Fruit fly (Drosophila melanogaster) whole organism, embryonic: ENCODE data around the gene CG43333.

Experiments used
- CG10431 ChIP-seq: fragments of 200-800 bp; sonication (Bioruptor generic); optimal IDR thresholded peaks from 3 replicates; lab custom pipeline; 2018; ENCODE audit warnings: missing biosample characterization, mild to moderate bottlenecking, missing genetic modification characterization
- CG10979 ChIP-seq: fragments of 200-800 bp; sonication (Bioruptor generic); optimal IDR thresholded peaks from 2 replicates; lab custom pipeline; 2018; ENCODE audit warnings: missing biosample characterization, mild to moderate bottlenecking, missing genetic modification characterization, moderate library complexity
- CG11093 ChIP-seq: fragments of 200-800 bp; sonication (Bioruptor generic); IDR thresholded peaks from 3 replicates; pipeline ENCODE4 v1.3.6; 2022; ENCODE audit warnings: missing biosample characterization, missing genetic modification characterization
- CG11456 ChIP-seq: fragments of 200-800 bp; sonication (Bioruptor generic); IDR thresholded peaks from 3 replicates; pipeline ENCODE4 v1.3.6; 2022; ENCODE audit warnings: missing biosample characterization, missing genetic modification characterization
- CG12104 ChIP-seq: fragments of 200-800 bp; sonication (Bioruptor generic); optimal IDR thresholded peaks from 3 replicates; lab custom pipeline; 2016; ENCODE audit warnings: missing biosample characterization, missing genetic modification characterization
- CG12744 ChIP-seq: fragments of 200-800 bp; sonication (Bioruptor generic); optimal IDR thresholded peaks from 2 replicates; lab custom pipeline; 2016; ENCODE audit warnings: missing biosample characterization, missing genetic modification characterization
- CG13123 ChIP-seq: fragments of 200-800 bp; sonication (Bioruptor generic); optimal IDR thresholded peaks from 2 replicates; lab custom pipeline; 2016; ENCODE audit warnings: missing biosample characterization, missing genetic modification characterization
- CG13287 ChIP-seq: fragments of 200-800 bp; sonication (Bioruptor generic); IDR thresholded peaks from 2 replicates; pipeline ENCODE4 v1.3.6; 2022; ENCODE audit warnings: missing biosample characterization, missing genetic modification characterization; ENCODE audit not compliant: partially characterized antibody
- CG13894 ChIP-seq: fragments of 200-800 bp; sonication (Bioruptor generic); optimal IDR thresholded peaks from 3 replicates; lab custom pipeline; 2018; ENCODE audit warnings: missing biosample characterization, mild to moderate bottlenecking, missing genetic modification characterization, moderate library complexity
- CG15514 ChIP-seq: fragments of 200-800 bp; sonication (Bioruptor generic); optimal IDR thresholded peaks from 3 replicates; lab custom pipeline; 2017; ENCODE audit warnings: missing biosample characterization, missing genetic modification characterization, mild to moderate bottlenecking, moderate library complexity, missing genetic modification reagents
- CG16815 ChIP-seq: fragments of 200-800 bp; sonication (Bioruptor generic); optimal IDR thresholded peaks from 3 replicates; lab custom pipeline; 2017; ENCODE audit warnings: missing biosample characterization, mild to moderate bottlenecking, missing genetic modification characterization
- CG17328 ChIP-seq: fragments of 200-800 bp; sonication (Bioruptor generic); IDR thresholded peaks from 2 replicates; pipeline ENCODE4 v1.3.6; 2022; ENCODE audit warnings: missing biosample characterization, missing genetic modification characterization
- CG17359 ChIP-seq: fragments of 200-800 bp; sonication (Bioruptor generic); optimal IDR thresholded peaks from 3 replicates; lab custom pipeline; 2018; ENCODE audit warnings: missing biosample characterization, mild to moderate bottlenecking, missing genetic modification characterization, moderate library complexity
- CG17385 ChIP-seq: fragments of 200-800 bp; sonication (Bioruptor generic); optimal IDR thresholded peaks from 3 replicates; lab custom pipeline; 2018; ENCODE audit warnings: missing biosample characterization, mild to moderate bottlenecking, missing genetic modification characterization
- CG18476 ChIP-seq: fragments of 200-800 bp; sonication (Bioruptor generic); optimal IDR thresholded peaks from 2 replicates; lab custom pipeline; 2016; ENCODE audit warnings: missing biosample characterization, mild to moderate bottlenecking, missing genetic modification characterization
- CG2199 ChIP-seq: fragments of 200-800 bp; sonication (Bioruptor generic); IDR thresholded peaks from 3 replicates; pipeline ENCODE4 v1.3.6; 2022; ENCODE audit warnings: missing biosample characterization, missing genetic modification characterization
- CG2202 ChIP-seq: fragments of 200-800 bp; sonication (Bioruptor generic); optimal IDR thresholded peaks from 2 replicates; lab custom pipeline; 2018; ENCODE audit warnings: missing biosample characterization, mild to moderate bottlenecking, missing genetic modification characterization
- CG2875 ChIP-seq: fragments of 200-800 bp; sonication (Bioruptor generic); optimal IDR thresholded peaks from 2 replicates; lab custom pipeline; 2017; ENCODE audit warnings: missing biosample characterization, mild to moderate bottlenecking, missing genetic modification characterization, missing genetic modification reagents
- CG2889 ChIP-seq: fragments of 200-800 bp; sonication (Bioruptor generic); IDR thresholded peaks from 3 replicates; pipeline ENCODE4 v1.3.6; 2022; ENCODE audit warnings: missing biosample characterization, missing genetic modification characterization
- CG32532 ChIP-seq: fragments of 200-800 bp; sonication (Bioruptor generic); IDR thresholded peaks from 2 replicates; pipeline ENCODE4 v1.3.6; 2022; ENCODE audit warnings: missing biosample characterization, missing genetic modification characterization
- CG4424 ChIP-seq: fragments of 200-800 bp; sonication (Bioruptor generic); optimal IDR thresholded peaks from 3 replicates; lab custom pipeline; 2016; ENCODE audit warnings: missing biosample characterization, missing genetic modification characterization
- CG4820 ChIP-seq: fragments of 200-800 bp; sonication (Bioruptor generic); optimal IDR thresholded peaks from 3 replicates; lab custom pipeline; 2016; ENCODE audit warnings: missing biosample characterization, missing genetic modification characterization
- CG5180 ChIP-seq: fragments of 200-800 bp; sonication (Bioruptor generic); optimal IDR thresholded peaks from 3 replicates; lab custom pipeline; 2017; ENCODE audit warnings: missing biosample characterization, missing genetic modification characterization, mild to moderate bottlenecking, moderate library complexity, missing genetic modification reagents
- CG6254 ChIP-seq: fragments of 200-800 bp; sonication (Bioruptor generic); optimal IDR thresholded peaks from 3 replicates; lab custom pipeline; 2017; ENCODE audit warnings: mild to moderate bottlenecking, missing biosample characterization, missing genetic modification reagents, missing genetic modification characterization
- CG6272 ChIP-seq: fragments of 200-800 bp; sonication (Bioruptor generic); IDR thresholded peaks from 2 replicates; pipeline ENCODE4 v1.3.6; 2022; ENCODE audit warnings: missing biosample characterization, missing genetic modification characterization
- CG7839 ChIP-seq: fragments of 200-800 bp; sonication (Bioruptor generic); optimal IDR thresholded peaks from 3 replicates; lab custom pipeline; 2018; ENCODE audit warnings: missing biosample characterization, mild to moderate bottlenecking, missing genetic modification characterization, moderate library complexity
- CG7963 ChIP-seq: fragments of 200-800 bp; sonication (Bioruptor generic); IDR thresholded peaks from 3 replicates; pipeline ENCODE4 v1.3.6; 2022; ENCODE audit warnings: missing biosample characterization, missing genetic modification characterization; ENCODE audit not compliant: partially characterized antibody
- CG9437 ChIP-seq: fragments of 200-800 bp; sonication (Bioruptor generic); optimal IDR thresholded peaks from 2 replicates; lab custom pipeline; 2018; ENCODE audit warnings: missing biosample characterization, mild to moderate bottlenecking, missing genetic modification characterization
- D19A ChIP-seq: fragments of 200-800 bp; optimal IDR thresholded peaks from 3 replicates; lab custom pipeline; 2019; ENCODE audit warnings: missing biosample characterization, mild to moderate bottlenecking, missing genetic modification characterization, moderate library complexity
- Dip2 ChIP-seq: fragments of 200-800 bp; sonication (Bioruptor generic); IDR thresholded peaks from 2 replicates; pipeline ENCODE4 v1.3.6; 2022; ENCODE audit warnings: missing biosample characterization, missing genetic modification characterization
- Dll ChIP-seq: fragments of 200-800 bp; sonication (Bioruptor generic); IDR thresholded peaks from 4 replicates; pipeline ENCODE4 v1.3.6; 2022; ENCODE audit warnings: missing biosample characterization, missing genetic modification characterization; ENCODE audit not compliant: partially characterized antibody
- Hsf ChIP-seq: fragments of 200-800 bp; sonication (Bioruptor generic); optimal IDR thresholded peaks from 3 replicates; lab custom pipeline; 2016; ENCODE audit warnings: missing biosample characterization, missing genetic modification characterization
- Kr ChIP-seq: fragments of 200-800 bp; sonication (Bioruptor generic); optimal IDR thresholded peaks from 2 replicates; lab custom pipeline; 2017; ENCODE audit warnings: missing biosample characterization, mild to moderate bottlenecking, missing genetic modification characterization
- Lhr ChIP-seq: fragments of 200-800 bp; sonication (Bioruptor generic); optimal IDR thresholded peaks from 3 replicates; lab custom pipeline; 2017; ENCODE audit warnings: mild to moderate bottlenecking, missing biosample characterization, missing genetic modification reagents, missing genetic modification characterization
- Lpt ChIP-seq: fragments of >200 bp; optimal IDR thresholded peaks from 2 replicates; lab custom pipeline; 2018; ENCODE audit warnings: missing biosample characterization, missing genetic modification characterization
- Sox102F ChIP-seq: fragments of 200-800 bp; sonication (Bioruptor generic); optimal IDR thresholded peaks from 2 replicates; lab custom pipeline; 2018; ENCODE audit warnings: missing biosample characterization, mild to moderate bottlenecking, missing genetic modification characterization, moderate library complexity
- Xbp1 ChIP-seq: fragments of 200-800 bp; sonication (Bioruptor generic); optimal IDR thresholded peaks from 3 replicates; lab custom pipeline; 2016; ENCODE audit warnings: missing biosample characterization, mild to moderate bottlenecking, missing genetic modification characterization
- ac ChIP-seq: fragments of 200-800 bp; sonication (Bioruptor generic); optimal IDR thresholded peaks from 3 replicates; lab custom pipeline; 2017; ENCODE audit warnings: missing biosample characterization, mild to moderate bottlenecking, missing genetic modification characterization
- al ChIP-seq: fragments of 200-800 bp; sonication (Bioruptor generic); IDR thresholded peaks from 2 replicates; pipeline ENCODE4 v1.3.6; 2022; ENCODE audit warnings: missing biosample characterization, missing genetic modification characterization
- bsh ChIP-seq, 2 experiments: fragments of 200-800 bp; sonication (Bioruptor generic); optimal IDR thresholded peaks; 2 replicates each; lab custom pipeline; 2017 to 2018; ENCODE audit warnings: mild to moderate bottlenecking in 2 of 2, missing biosample characterization in 2 of 2, missing genetic modification characterization in 2 of 2, moderate library complexity in 1 of 2
- chif ChIP-seq, 2 experiments: fragments of 200-800 bp; sonication (Bioruptor generic); optimal IDR thresholded peaks; 3 replicates each; lab custom pipeline; 2016; ENCODE audit warnings: missing biosample characterization in 2 of 2, missing genetic modification characterization in 2 of 2
- croc ChIP-seq: fragments of 200-800 bp; sonication (Bioruptor generic); conservative IDR thresholded peaks from 3 replicates; pipeline ENCODE4 v1.3.6; 2022; ENCODE audit warnings: missing biosample characterization, missing genetic modification characterization
- fru ChIP-seq: fragments of >200 bp; optimal IDR thresholded peaks from 2 replicates; lab custom pipeline; 2017
- hkb ChIP-seq, 2 experiments: fragments of 200-800 bp in 1 of 2; fragments of >200 bp in 1 of 2; sonication (Bioruptor generic) in 1 of 2; IDR thresholded peaks in 1 of 2; optimal IDR thresholded peaks in 1 of 2; 2 replicates each; pipeline versions ENCODE4 v1.3.6 to Lab custom; 2017 to 2022; ENCODE audit warnings: missing biosample characterization in 1 of 2, missing genetic modification characterization in 1 of 2
- lmd ChIP-seq: fragments of 200-800 bp; sonication (Bioruptor generic); IDR thresholded peaks from 2 replicates; pipeline ENCODE4 v1.3.6; 2022; ENCODE audit warnings: missing biosample characterization, missing genetic modification characterization
- nmo ChIP-seq: fragments of 200-800 bp; sonication (Bioruptor generic); optimal IDR thresholded peaks from 2 replicates; lab custom pipeline; 2018; ENCODE audit warnings: missing biosample characterization, mild to moderate bottlenecking, missing genetic modification characterization, moderate library complexity
- schlank ChIP-seq: fragments of 200-800 bp; sonication (Bioruptor generic); optimal IDR thresholded peaks from 2 replicates; lab custom pipeline; 2018; ENCODE audit warnings: missing biosample characterization, mild to moderate bottlenecking, missing genetic modification characterization
- sens ChIP-seq: fragments of 200-800 bp; sonication (Bioruptor generic); peaks from one replicate; lab custom pipeline; 2016; ENCODE audit warnings: missing biosample characterization, missing genetic modification characterization
- wdn ChIP-seq: fragments of 200-800 bp; sonication (Bioruptor generic); IDR thresholded peaks from 2 replicates; pipeline ENCODE4 v1.3.6; 2022; ENCODE audit warnings: missing biosample characterization, missing genetic modification characterization
- zen ChIP-seq: fragments of 200-800 bp; sonication (Bioruptor generic); optimal IDR thresholded peaks from 3 replicates; lab custom pipeline; 2018; ENCODE audit warnings: missing biosample characterization, mild to moderate bottlenecking, missing genetic modification characterization, moderate library complexity

Gene CG43333

DNA sequence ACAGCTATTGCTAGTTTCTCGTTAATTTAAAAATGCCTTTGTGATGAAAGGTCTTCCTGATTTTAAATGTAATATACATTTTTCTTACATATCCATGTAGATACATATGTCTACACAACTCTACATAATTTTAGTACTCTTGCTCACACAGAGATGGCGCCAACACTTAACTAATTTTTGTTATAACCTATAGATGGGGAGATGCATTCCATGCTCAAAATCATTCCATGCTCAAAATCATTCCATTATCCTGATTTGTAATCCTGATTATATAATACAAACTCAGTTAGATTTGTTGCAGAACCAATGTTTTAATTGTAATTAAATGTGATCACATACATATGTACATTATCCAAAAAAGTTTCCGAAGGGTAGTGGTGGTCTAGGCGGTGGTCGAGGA is 19.6 kb downstream of the CG43333 start (continued):
- TF ChIP-seq CG13287 (GFP tag; lab: Robert Waterston, UW), result peak; percentile 13; the same call in 1 of the 2 replicates
- 0 out of 2 replicates have a peak, but pooled peaks have one; percentile 4 for TF ChIP-seq lmd (GFP tag; lab: Robert Waterston, UW)
- TF ChIP-seq ac, result no peak
- peak; percentile 60 for TF ChIP-seq sens (GFP tag; lab: Kevin White, UChicago)
- peak; percentile 19 for TF ChIP-seq CG12744 (GFP tag; lab: Kevin White, UChicago)
- TF ChIP-seq zen (tag; lab: Kevin White, UChicago), result peak; percentile 60
- TF ChIP-seq CG11093, result no peak
- TF ChIP-seq Dip2, result peak; percentile 97
- no peak for TF ChIP-seq Dll (GFP tag; lab: Robert Waterston, UW)
- TF ChIP-seq CG4424, result peak; percentile 26
- peak; percentile 77; the same call in 1 of the 3 replicates for TF ChIP-seq CG2199 (GFP tag; lab: Robert Waterston, UW)
- TF ChIP-seq CG13894, result peak; percentile 18
- no peak for TF ChIP-seq CG15514 (GFP tag; lab: Kevin White, UChicago)
- no peak for TF ChIP-seq CG7839 (tag; lab: Kevin White, UChicago)
- 0 out of 2 replicates have a peak, but pooled peaks have one; percentile 14 for TF ChIP-seq wdn (GFP tag; lab: Robert Waterston, UW)
- peak; percentile 13 for TF ChIP-seq CG4820 (GFP tag; lab: Kevin White, UChicago)
- TF ChIP-seq schlank (tag; lab: Kevin White, UChicago), result no peak
- peak; percentile 22 for TF ChIP-seq D19A (tag; lab: Kevin White, UChicago)
- TF ChIP-seq hkb (optimal IDR thresholded peaks at IDR 0.05; lab: Kevin White, UChicago), result no peak
- no peak for TF ChIP-seq hkb (GFP tag; IDR thresholded peaks at IDR 0.05; lab: Robert Waterston, UW)
- 0 out of 3 replicates have a peak, but pooled peaks have one; percentile 15 for TF ChIP-seq CG2889 (GFP tag; lab: Robert Waterston, UW)
- peak; percentile 34 for TF ChIP-seq CG17359
- TF ChIP-seq CG2202 (tag; lab: Kevin White, UChicago), result no peak
- no peak for TF ChIP-seq Lpt (GFP tag; lab: Kevin White, UChicago)
- no peak for TF ChIP-seq fru (lab: Kevin White, UChicago)
- peak in 1 of 2 experiments; percentile 59 for TF ChIP-seq chif (GFP tag; optimal IDR thresholded peaks at IDR 0.05; lab: Kevin White, UChicago)
- TF ChIP-seq CG18476 (GFP tag; lab: Kevin White, UChicago), result no peak
- no peak for TF ChIP-seq CG5180 (GFP tag; lab: Kevin White, UChicago)
- TF ChIP-seq croc (GFP tag; lab: Robert Waterston, UW), result no peak
- no peak for TF ChIP-seq CG7963 (GFP tag; lab: Robert Waterston, UW)
- peak; percentile 74; the same call in 2 of the 3 replicates for TF ChIP-seq CG11456
- TF ChIP-seq CG10431 (GFP tag; lab: Kevin White, UChicago), result no peak
- TF ChIP-seq Xbp1 (GFP tag; lab: Kevin White, UChicago), result peak; percentile 60
- TF ChIP-seq CG17328 (GFP tag; lab: Robert Waterston, UW), result no peak
- no peak for TF ChIP-seq CG2875 (GFP tag; lab: Kevin White, UChicago)
- peak; percentile 59 for TF ChIP-seq Lhr (GFP tag; lab: Kevin White, UChicago)
- no peak for TF ChIP-seq CG16815 (GFP tag; lab: Kevin White, UChicago)
- peak; percentile 44 for TF ChIP-seq Sox102F (GFP tag; lab: Kevin White, UChicago)
- no peak for TF ChIP-seq CG12104 (GFP tag; lab: Kevin White, UChicago)
- peak; percentile 43 for TF ChIP-seq Hsf
- no peak for TF ChIP-seq al (GFP tag; lab: Robert Waterston, UW)
- TF ChIP-seq CG9437, result no peak
- TF ChIP-seq CG10979 (tag; lab: Kevin White, UChicago), result peak; percentile 84
- TF ChIP-seq CG32532 (GFP tag; lab: Robert Waterston, UW), result peak; percentile 61; the same call in 1 of the 2 replicates
- TF ChIP-seq Kr (GFP tag; lab: Kevin White, UChicago), result no peak
- no peak for TF ChIP-seq CG6254 (GFP tag; lab: Kevin White, UChicago)
- no peak for TF ChIP-seq CG13123 (GFP tag; lab: Kevin White, UChicago)
- no peak for TF ChIP-seq CG17385 (GFP tag; lab: Kevin White, UChicago)
- no peak for TF ChIP-seq bsh (GFP tag; optimal IDR thresholded peaks at IDR 0.05; lab: Kevin White, UChicago)
- no peak for TF ChIP-seq CG6272 (GFP tag; lab: Robert Waterston, UW)
- peak; percentile 35 for TF ChIP-seq nmo
